Worm (Caenorhabditis elegans) whole organism, young adult: Measurements from ENCODE around the gene F36H12.17.

Experiments used
- Y79H2A.3 ChIP-seq: fragments of 200-800 bp; sonication (Bioruptor generic); conservative IDR thresholded peaks from 2 replicates; pipeline ENCODE4 v1.3.6; 2022; ENCODE audit warnings: missing genetic modification reagents, missing genetic modification characterization, missing compliant biosample characterization
- ama-1 ChIP-seq, 3 experiments: fragments of 150-350 bp in 1 of 3; sonication (generic microtip) in 2 of 3; optimal IDR thresholded peaks; 2 replicates each; lab custom pipeline; 2014 to 2018; ENCODE audit warnings: missing biosample characterization in 2 of 3, missing genetic modification characterization in 2 of 3, missing genetic modification reagents in 2 of 3
- bed-1 ChIP-seq: fragments of 200-800 bp; sonication (Bioruptor generic); IDR thresholded peaks from 2 replicates; pipeline ENCODE4 v1.3.6; 2022; ENCODE audit warnings: missing genetic modification reagents, missing genetic modification characterization, missing compliant biosample characterization
- chd-7 ChIP-seq: sonication (generic microtip); optimal IDR thresholded peaks from 2 replicates; lab custom pipeline; 2016; ENCODE audit warnings: mild to moderate bottlenecking, missing genetic modification characterization, moderate library complexity, missing compliant biosample characterization
- egrh-3 ChIP-seq: fragments of 200-800 bp; sonication (Bioruptor generic); IDR thresholded peaks from 2 replicates; pipeline ENCODE4 v1.3.6; 2022; ENCODE audit warnings: missing genetic modification reagents, missing genetic modification characterization, missing compliant biosample characterization
- hsf-1 ChIP-seq: fragments of 200-800 bp; sonication (Bioruptor generic); IDR thresholded peaks from 2 replicates; pipeline ENCODE4 v1.3.6; 2022; ENCODE audit warnings: missing genetic modification reagents, missing genetic modification characterization, missing compliant biosample characterization
- mel-28 ChIP-seq: sonication (generic microtip); optimal IDR thresholded peaks from 2 replicates; lab custom pipeline; 2016; ENCODE audit warnings: borderline replicate concordance, mild to moderate bottlenecking, missing genetic modification characterization, missing compliant biosample characterization
- pha-4 ChIP-seq: fragments of 150-350 bp; sonication (generic microtip); optimal IDR thresholded peaks from 2 replicates; lab custom pipeline; 2014; ENCODE audit warnings: missing biosample characterization, missing genetic modification reagents, missing genetic modification characterization
- snpc-4 ChIP-seq, 5 experiments: fragments of 150-350 bp in 1 of 5; sonication (generic microtip) in 4 of 5; optimal IDR thresholded peaks; 2 replicates each; lab custom pipeline; 2014 to 2018; ENCODE audit warnings: missing genetic modification characterization in 5 of 5, missing biosample characterization in 3 of 5, antibody characterized with exemption in 2 of 5, mild to moderate bottlenecking in 2 of 5, missing compliant biosample characterization in 2 of 5, missing genotype in 2 of 5, moderate library complexity in 2 of 5, missing genetic modification reagents in 1 of 5

ce11 chrIV:5326144-5326543 lies 48.5 kb upstream of the F36H12.17 start, which contains the start of gene Y4C6B.4:
- no peak for TF ChIP-seq ama-1 (optimal IDR thresholded peaks at IDR 0.05; lab: Kevin White, UChicago)
- no peak for TF ChIP-seq ama-1 (GFP tag; optimal IDR thresholded peaks at IDR 0.05; lab: Kevin White, UChicago)
- no peak for TF ChIP-seq chd-7 (tag; lab: Kevin White, UChicago)
- no peak for TF ChIP-seq Y79H2A.3 (GFP tag; lab: Robert Waterston, UW)
- no peak for TF ChIP-seq hsf-1 (GFP tag; lab: Robert Waterston, UW)
- no peak for TF ChIP-seq pha-4
- no peak for TF ChIP-seq egrh-3
- no peak for TF ChIP-seq bed-1
- no peak for TF ChIP-seq snpc-4 (GFP tag; optimal IDR thresholded peaks at IDR 0.05; lab: Kevin White, UChicago)
- no peak for TF ChIP-seq snpc-4 (tag; optimal IDR thresholded peaks at IDR 0.05; lab: Kevin White, UChicago)
- TF ChIP-seq mel-28 (tag; lab: Kevin White, UChicago): no peak
